Worm (Caenorhabditis elegans) whole organism, young adult: ENCODE results near the gene cls-1.

Experiments
- C06A6.2 ChIP-seq: fragments of 200-800 bp; sonication (Bioruptor generic); conservative IDR thresholded peaks from 2 replicates; pipeline ENCODE4 v1.3.6; 2022; ENCODE audit warnings: missing genetic modification characterization, missing compliant biosample characterization
- Y56A3A.18 ChIP-seq: fragments of 200-800 bp; sonication (Bioruptor generic); IDR thresholded peaks from 2 replicates; pipeline ENCODE4 v1.3.6; 2022; ENCODE audit warnings: missing genetic modification reagents, missing genetic modification characterization, missing compliant biosample characterization
- ama-1 ChIP-seq, 3 experiments: fragments of 150-350 bp in 1 of 3; sonication (generic microtip) in 2 of 3; optimal IDR thresholded peaks; 2 replicates each; lab custom pipeline; 2014 to 2018; ENCODE audit warnings: missing biosample characterization in 2 of 3, missing genetic modification characterization in 2 of 3, missing genetic modification reagents in 2 of 3
- atf-7 ChIP-seq: sonication (generic microtip); optimal IDR thresholded peaks from 2 replicates; lab custom pipeline; 2017; ENCODE audit warnings: mild to moderate bottlenecking, missing genetic modification characterization, missing compliant biosample characterization
- hlh-12 ChIP-seq: sonication (generic microtip); optimal IDR thresholded peaks from 2 replicates; lab custom pipeline; 2016; ENCODE audit warnings: missing genetic modification characterization, missing compliant biosample characterization
- hmg-20 ChIP-seq: fragments of 200-800 bp; sonication (Bioruptor generic); IDR thresholded peaks from 2 replicates; pipeline ENCODE4 v1.3.6; 2022; ENCODE audit warnings: missing genetic modification reagents, missing genetic modification characterization, missing compliant biosample characterization
- hsf-1 ChIP-seq: fragments of 200-800 bp; sonication (Bioruptor generic); IDR thresholded peaks from 2 replicates; pipeline ENCODE4 v1.3.6; 2022; ENCODE audit warnings: missing genetic modification reagents, missing genetic modification characterization, missing compliant biosample characterization
- lin-35 ChIP-seq, 3 experiments: fragments of 150-350 bp in 2 of 3; sonication (generic microtip) in 1 of 3; optimal IDR thresholded peaks; 2 replicates each; lab custom pipeline; 2014 to 2018; ENCODE audit warnings: missing biosample characterization in 3 of 3, missing genetic modification characterization in 3 of 3, missing genetic modification reagents in 3 of 3
- nfya-1 ChIP-seq: sonication (generic microtip); optimal IDR thresholded peaks from 2 replicates; lab custom pipeline; 2017; ENCODE audit warnings: antibody characterized with exemption, missing compliant biosample characterization, missing genetic modification characterization, borderline replicate concordance; ENCODE audit not compliant: insufficient read depth

DNA sequence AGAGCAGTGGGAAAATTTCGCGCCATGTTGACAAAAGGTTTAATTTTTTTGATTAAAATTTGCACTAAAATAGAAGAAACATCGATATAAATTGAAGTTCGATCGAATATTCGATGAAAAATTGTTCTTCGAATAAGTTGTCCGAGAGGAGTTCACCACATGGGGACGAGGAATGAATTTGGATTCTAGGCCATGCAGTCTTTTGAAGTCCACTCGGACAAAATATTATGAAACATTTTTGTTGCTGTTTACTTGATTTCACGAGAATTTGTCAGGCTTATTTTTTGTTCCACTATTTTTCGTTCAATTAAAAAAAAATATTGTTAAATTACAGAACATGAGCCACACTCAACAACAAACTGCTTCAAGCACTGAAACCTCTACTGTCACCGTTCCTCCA, 12.7 kb downstream of the cls-1 start, which contains the start of the genes cux-7 and C07H6.2:
- TF ChIP-seq lin-35 (GFP tag; optimal IDR thresholded peaks at IDR 0.05; lab: Kevin White, UChicago) (peak in 2 of 3 experiments; percentile 10 to 91), ama-1 (optimal IDR thresholded peaks at IDR 0.05; lab: Kevin White, UChicago) (no peak), ama-1 (GFP tag; optimal IDR thresholded peaks at IDR 0.05; lab: Kevin White, UChicago) (no peak), hmg-20 (GFP tag; lab: Robert Waterston, UW) (peak; percentile 80; the same call in 1 of the 2 replicates), hsf-1 (GFP tag; lab: Robert Waterston, UW) (peak; percentile 45; the same call in 1 of the 2 replicates), C06A6.2 (peak; percentile 78; the same call in 1 of the 2 replicates), Y56A3A.18 (GFP tag; lab: Robert Waterston, UW) (peak; percentile 58; the same call in 1 of the 2 replicates), nfya-1 (tag; lab: Kevin White, UChicago) (no peak), atf-7 (tag; lab: Kevin White, UChicago) (peak; percentile 74), hlh-12 (peak; percentile 39)
